Worm (Caenorhabditis elegans) whole organism, late embryonic: ENCODE measurements around the gene vha-1.

ENCODE experiments used
- C08G9.2 ChIP-seq: sonication (generic microtip); optimal IDR thresholded peaks from 2 replicates; lab custom pipeline; 2016; ENCODE audit warnings: mild to moderate bottlenecking, missing genetic modification characterization, moderate library complexity, missing compliant biosample characterization
- C38D4.7 ChIP-seq: fragments of 200-800 bp; sonication (Bioruptor generic); optimal IDR thresholded peaks from 2 replicates; lab custom pipeline; 2018; ENCODE audit warnings: mild to moderate bottlenecking, missing genetic modification characterization, moderate library complexity, missing compliant biosample characterization
- K02D7.2 ChIP-seq: sonication (generic microtip); optimal IDR thresholded peaks from 2 replicates; lab custom pipeline; 2017; ENCODE audit warnings: mild to moderate bottlenecking, missing genetic modification characterization, missing compliant biosample characterization
- K09A11.1 ChIP-seq: sonication (generic microtip); optimal IDR thresholded peaks from 2 replicates; lab custom pipeline; 2017; ENCODE audit warnings: antibody characterized with exemption, mild to moderate bottlenecking, missing genetic modification characterization, missing compliant biosample characterization; ENCODE audit not compliant: insufficient read depth
- T23F11.4 ChIP-seq: fragments of 200-800 bp; sonication (Bioruptor generic); optimal IDR thresholded peaks from 2 replicates; lab custom pipeline; 2018; ENCODE audit warnings: mild to moderate bottlenecking, missing genetic modification characterization, missing compliant biosample characterization
- ahr-1 ChIP-seq: sonication (generic microtip); optimal IDR thresholded peaks from 2 replicates; lab custom pipeline; 2016; ENCODE audit warnings: missing genetic modification characterization, missing compliant biosample characterization
- ama-1 ChIP-seq: fragments of 150-350 bp; optimal IDR thresholded peaks from 2 replicates; lab custom pipeline; 2014
- ceh-14 ChIP-seq: sonication (generic microtip); optimal IDR thresholded peaks from 2 replicates; lab custom pipeline; 2016; ENCODE audit warnings: missing genotype, missing genetic modification characterization, missing compliant biosample characterization
- ceh-18 ChIP-seq: sonication (generic microtip); optimal IDR thresholded peaks from 2 replicates; lab custom pipeline; 2016; ENCODE audit warnings: missing genetic modification characterization, missing compliant biosample characterization
- ceh-2 ChIP-seq: sonication (generic microtip); optimal IDR thresholded peaks from 2 replicates; lab custom pipeline; 2016; ENCODE audit warnings: missing genotype, missing genetic modification characterization, missing compliant biosample characterization
- ceh-24 ChIP-seq: sonication (generic microtip); optimal IDR thresholded peaks from 2 replicates; lab custom pipeline; 2016; ENCODE audit warnings: mild to moderate bottlenecking, missing genetic modification characterization, missing compliant biosample characterization
- ceh-34 ChIP-seq: sonication (generic microtip); optimal IDR thresholded peaks from 2 replicates; lab custom pipeline; 2016; ENCODE audit warnings: mild to moderate bottlenecking, missing genetic modification characterization, missing compliant biosample characterization
- ceh-45 ChIP-seq: fragments of 200-800 bp; sonication (Bioruptor generic); IDR thresholded peaks from 2 replicates; pipeline ENCODE4 v1.3.6; 2022; ENCODE audit warnings: missing genetic modification reagents, missing genetic modification characterization, missing compliant biosample characterization
- ceh-48 ChIP-seq: sonication (generic microtip); optimal IDR thresholded peaks from 2 replicates; lab custom pipeline; 2016; ENCODE audit warnings: missing genetic modification characterization, inconsistent platforms, missing compliant biosample characterization
- ceh-6 ChIP-seq: fragments of 200-800 bp; sonication (Bioruptor generic); optimal IDR thresholded peaks from 2 replicates; lab custom pipeline; 2018; ENCODE audit warnings: mild to moderate bottlenecking, missing genetic modification characterization, missing compliant biosample characterization
- ceh-9 ChIP-seq: sonication (generic microtip); optimal IDR thresholded peaks from 2 replicates; lab custom pipeline; 2016; ENCODE audit warnings: mild to moderate bottlenecking, missing genetic modification characterization, inconsistent platforms, missing compliant biosample characterization
- che-1 ChIP-seq: sonication (generic microtip); optimal IDR thresholded peaks from 2 replicates; lab custom pipeline; 2016; ENCODE audit warnings: mild to moderate bottlenecking, missing genetic modification characterization, missing compliant biosample characterization
- dmd-4 ChIP-seq: sonication (generic microtip); optimal IDR thresholded peaks from 2 replicates; lab custom pipeline; 2016; ENCODE audit warnings: borderline replicate concordance, missing genetic modification characterization, missing compliant biosample characterization
- dve-1 ChIP-seq: sonication (generic microtip); optimal IDR thresholded peaks from 2 replicates; lab custom pipeline; 2017; ENCODE audit warnings: antibody characterized with exemption, mild to moderate bottlenecking, missing genetic modification characterization, missing compliant biosample characterization
- elt-2 ChIP-seq: sonication (generic microtip); optimal IDR thresholded peaks from 2 replicates; lab custom pipeline; 2016; ENCODE audit warnings: missing genetic modification reagents, missing genetic modification characterization, missing compliant biosample characterization
- eyg-1 ChIP-seq: sonication (generic microtip); optimal IDR thresholded peaks from 2 replicates; lab custom pipeline; 2016; ENCODE audit warnings: missing genotype, missing genetic modification characterization, missing compliant biosample characterization
- fax-1 ChIP-seq: sonication (generic microtip); optimal IDR thresholded peaks from 2 replicates; lab custom pipeline; 2016; ENCODE audit warnings: missing genotype, missing genetic modification characterization, missing compliant biosample characterization
- fkh-6 ChIP-seq: sonication (generic microtip); optimal IDR thresholded peaks from 2 replicates; lab custom pipeline; 2016; ENCODE audit warnings: missing genetic modification characterization, missing compliant biosample characterization
- gmeb-2 ChIP-seq: sonication (generic microtip); optimal IDR thresholded peaks from 2 replicates; lab custom pipeline; 2016; ENCODE audit warnings: missing genetic modification characterization, inconsistent platforms, missing compliant biosample characterization
- hlh-30 ChIP-seq: sonication (generic microtip); optimal IDR thresholded peaks from 2 replicates; lab custom pipeline; 2017; ENCODE audit warnings: antibody characterized with exemption, missing genetic modification characterization, missing compliant biosample characterization; ENCODE audit not compliant: insufficient read depth
- hlh-6 ChIP-seq: sonication (generic microtip); optimal IDR thresholded peaks from 2 replicates; lab custom pipeline; 2016; ENCODE audit warnings: missing genotype, missing genetic modification characterization, missing compliant biosample characterization
- madf-2 ChIP-seq: sonication (generic microtip); optimal IDR thresholded peaks from 2 replicates; lab custom pipeline; 2017; ENCODE audit warnings: missing genetic modification characterization, missing compliant biosample characterization
- pag-3 ChIP-seq: sonication (generic microtip); optimal IDR thresholded peaks from 2 replicates; lab custom pipeline; 2016; ENCODE audit warnings: missing compliant biosample characterization, missing genetic modification characterization, borderline replicate concordance
- pat-9 ChIP-seq: fragments of 200-800 bp; sonication (Bioruptor generic); optimal IDR thresholded peaks from 2 replicates; lab custom pipeline; 2018; ENCODE audit warnings: mild to moderate bottlenecking, missing genetic modification characterization, moderate library complexity, missing compliant biosample characterization
- pha-4 ChIP-seq: fragments of 150-350 bp; optimal IDR thresholded peaks from 2 replicates; lab custom pipeline; 2018; ENCODE audit warnings: missing biosample characterization, missing genetic modification reagents, missing genetic modification characterization
- ref-2 ChIP-seq: sonication (generic microtip); optimal IDR thresholded peaks from 2 replicates; lab custom pipeline; 2016; ENCODE audit warnings: missing genetic modification characterization, missing compliant biosample characterization
- rnt-1 ChIP-seq: sonication (generic microtip); optimal IDR thresholded peaks from 2 replicates; lab custom pipeline; 2016; ENCODE audit warnings: missing genetic modification characterization, missing compliant biosample characterization
- sdc-2 ChIP-seq: sonication (generic microtip); optimal IDR thresholded peaks from 2 replicates; lab custom pipeline; 2016; ENCODE audit warnings: missing genotype, missing genetic modification characterization, missing compliant biosample characterization
- sox-4 ChIP-seq: sonication (generic microtip); optimal IDR thresholded peaks from 2 replicates; lab custom pipeline; 2017; ENCODE audit warnings: mild to moderate bottlenecking, missing genetic modification characterization, inconsistent platforms, missing compliant biosample characterization
- syd-9 ChIP-seq: sonication (generic microtip); optimal IDR thresholded peaks from 2 replicates; lab custom pipeline; 2016; ENCODE audit warnings: mild to moderate bottlenecking, missing genetic modification characterization, moderate library complexity, missing compliant biosample characterization
- tbx-7 ChIP-seq: sonication (generic microtip); optimal IDR thresholded peaks from 2 replicates; lab custom pipeline; 2016; ENCODE audit warnings: missing genotype, missing genetic modification characterization, missing compliant biosample characterization
- zip-5 ChIP-seq: sonication (generic microtip); optimal IDR thresholded peaks from 2 replicates; lab custom pipeline; 2016; ENCODE audit warnings: missing genetic modification characterization, missing compliant biosample characterization

vha-1 gene

DNA sequence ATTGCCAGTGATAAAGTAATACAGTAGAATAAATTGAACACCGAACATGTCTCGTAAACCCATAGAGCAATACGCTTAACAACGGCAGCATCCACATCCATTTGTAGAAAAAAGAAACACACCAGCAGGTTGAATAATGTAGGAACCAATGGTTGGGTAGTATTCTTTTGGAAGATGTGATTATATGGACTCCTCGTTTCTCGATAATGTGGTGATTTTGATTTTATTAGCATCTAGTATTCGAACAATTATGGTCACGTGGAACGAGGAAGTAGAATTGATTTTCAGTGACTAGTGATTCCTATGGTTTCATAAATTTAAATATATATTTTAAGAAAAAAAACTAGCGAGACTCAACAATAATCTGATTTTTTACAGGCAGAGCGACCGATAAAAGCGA lies 15.4 kb downstream of the vha-1 start, which contains the start of gene srxa-10:
Gene srxa-10 (minus strand): TSS at position 101 of the 400 bp plus-strand sequence.
- TF ChIP-seq eyg-1 (no peak), ceh-2 (tag; lab: Kevin White, UChicago) (no peak), ceh-9 (no peak), ceh-34 (tag; lab: Kevin White, UChicago) (no peak), K09A11.1 (tag; lab: Kevin White, UChicago) (no peak), ref-2 (tag; lab: Kevin White, UChicago) (no peak), rnt-1 (tag; lab: Kevin White, UChicago) (no peak), C38D4.7 (no peak), T23F11.4 (GFP tag; lab: Kevin White, UChicago) (no peak), dmd-4 (tag; lab: Kevin White, UChicago) (no peak), gmeb-2 (tag; lab: Kevin White, UChicago) (no peak), pat-9 (tag; lab: Kevin White, UChicago) (no peak), fkh-6 (tag; lab: Kevin White, UChicago) (no peak), ahr-1 (tag; lab: Kevin White, UChicago) (no peak), fax-1 (tag; lab: Kevin White, UChicago) (no peak), tbx-7 (tag; lab: Kevin White, UChicago) (no peak), hlh-6 (tag; lab: Kevin White, UChicago) (no peak), pha-4 (tag; lab: Kevin White, UChicago) (no peak), ceh-14 (no peak)

ce11 chrIII:9798478-9799157 lies 17.6 kb downstream of the vha-1 start, which contains the start of gene ZK632.2:
TSS of gene ZK632.2 (plus strand) at chrIII:9799107.
- TF ChIP-seq hlh-30 (tag; lab: Kevin White, UChicago): no peak
- TF ChIP-seq dmd-4 (tag; lab: Kevin White, UChicago): no peak
- no peak for TF ChIP-seq ceh-45 (GFP tag; lab: Robert Waterston, UW)
- no peak for TF ChIP-seq madf-2 (tag; lab: Kevin White, UChicago)
- TF ChIP-seq K02D7.2 (tag; lab: Kevin White, UChicago): no peak
- TF ChIP-seq dve-1 (tag; lab: Kevin White, UChicago): no peak
- no peak for TF ChIP-seq ceh-6 (GFP tag; lab: Kevin White, UChicago)
- TF ChIP-seq sox-4 (tag; lab: Kevin White, UChicago): no peak
- no peak for TF ChIP-seq C08G9.2 (tag; lab: Kevin White, UChicago)
- TF ChIP-seq ceh-24 (tag; lab: Kevin White, UChicago): no peak
- TF ChIP-seq elt-2: no peak
- TF ChIP-seq eyg-1: no peak
- TF ChIP-seq, all 69 proteins: peak for 0

DNA sequence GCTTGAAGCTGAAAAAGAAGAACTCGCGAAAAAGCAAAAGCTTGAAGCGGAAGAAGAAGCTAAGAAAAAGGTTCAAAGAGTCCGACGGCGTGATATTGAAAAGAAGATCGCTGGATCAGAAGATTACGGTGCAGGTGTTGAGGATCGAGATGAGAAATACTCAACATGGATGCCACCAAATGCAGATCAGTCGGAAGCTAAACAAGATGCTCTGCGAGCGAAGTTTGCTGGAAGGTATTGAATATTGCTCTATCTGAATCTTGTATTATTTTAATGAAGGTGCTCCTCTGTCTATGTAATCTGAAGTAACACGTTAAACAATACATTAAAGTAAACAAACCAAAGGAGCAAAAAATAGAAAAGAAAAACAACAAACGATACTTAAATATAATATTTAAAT lies 21.0 kb downstream of the vha-1 start:
- TF ChIP-seq pag-3: no peak
- TF ChIP-seq ama-1 (lab: Kevin White, UChicago): no peak
- TF ChIP-seq ceh-18 (tag; lab: Kevin White, UChicago): no peak
- no peak for TF ChIP-seq sdc-2 (tag; lab: Kevin White, UChicago)
- no peak for TF ChIP-seq ceh-48 (tag; lab: Kevin White, UChicago)
- TF ChIP-seq zip-5 (tag; lab: Kevin White, UChicago): no peak
- TF ChIP-seq che-1 (tag; lab: Kevin White, UChicago): no peak
- no peak for TF ChIP-seq syd-9 (tag; lab: Kevin White, UChicago)
